Worm (Caenorhabditis elegans) whole organism, L4 larva: ENCODE data around the gene D2024.1.

Source experiments
- F10B5.3 ChIP-seq: sonication (generic microtip); optimal IDR thresholded peaks from 2 replicates; lab custom pipeline; 2016; ENCODE audit warnings: mild to moderate bottlenecking, missing genetic modification characterization, missing compliant biosample characterization
- F37D6.2 ChIP-seq: sonication (generic microtip); optimal IDR thresholded peaks from 2 replicates; lab custom pipeline; 2016; ENCODE audit warnings: mild to moderate bottlenecking, missing genetic modification characterization, missing compliant biosample characterization
- F44E2.7 ChIP-seq: fragments of 200-800 bp; sonication (Bioruptor generic); IDR thresholded peaks from 2 replicates; pipeline ENCODE4 v2.1.2; 2022; ENCODE audit warnings: missing genetic modification characterization, missing compliant biosample characterization
- F49E8.2 ChIP-seq: sonication (generic microtip); optimal IDR thresholded peaks from 2 replicates; lab custom pipeline; 2016; ENCODE audit warnings: missing compliant biosample characterization, mild to moderate bottlenecking, missing genetic modification characterization, borderline replicate concordance
- Y48G9A.11 ChIP-seq: fragments of 200-800 bp; sonication (Bioruptor generic); IDR thresholded peaks from 2 replicates; pipeline ENCODE4 v1.3.6; 2022; ENCODE audit warnings: missing genetic modification reagents, missing genetic modification characterization, missing compliant biosample characterization
- Y5F2A.4 ChIP-seq: fragments of 200-800 bp; sonication (Bioruptor generic); optimal IDR thresholded peaks from 2 replicates; lab custom pipeline; 2018; ENCODE audit warnings: mild to moderate bottlenecking, missing genetic modification characterization, missing compliant biosample characterization
- Y75B8A.6 ChIP-seq: fragments of 200-800 bp; sonication (Bioruptor generic); IDR thresholded peaks from 2 replicates; pipeline ENCODE4 v1.3.6; 2022; ENCODE audit warnings: missing genetic modification reagents, missing genetic modification characterization, missing compliant biosample characterization
- ZK337.2 ChIP-seq: fragments of 200-800 bp; sonication (Bioruptor generic); IDR thresholded peaks from 2 replicates; pipeline ENCODE4 v1.3.6; 2022; ENCODE audit warnings: missing genetic modification reagents, missing genetic modification characterization, missing compliant biosample characterization
- aha-1 ChIP-seq: fragments of 150-350 bp; peaks from one replicate; lab custom pipeline; 2014; ENCODE audit warnings: missing biosample characterization, missing genetic modification characterization
- aly-2 ChIP-seq: sonication (generic microtip); optimal IDR thresholded peaks from 2 replicates; lab custom pipeline; 2018; ENCODE audit warnings: missing biosample characterization, missing genetic modification characterization
- arid-1 ChIP-seq: fragments of 200-800 bp; sonication (Bioruptor generic); conservative IDR thresholded peaks from 2 replicates; pipeline ENCODE4 v1.3.6; 2022; ENCODE audit warnings: missing genetic modification reagents, missing genetic modification characterization, missing compliant biosample characterization
- ceh-20 ChIP-seq: fragments of 200-800 bp; sonication (Bioruptor generic); IDR thresholded peaks from 2 replicates; pipeline ENCODE4 v1.3.6; 2022; ENCODE audit warnings: missing genetic modification reagents, missing genetic modification characterization, missing compliant biosample characterization
- ceh-62 ChIP-seq: sonication (generic microtip); optimal IDR thresholded peaks from 2 replicates; lab custom pipeline; 2017; ENCODE audit warnings: missing biosample characterization, missing genetic modification characterization
- ctbp-1 ChIP-seq: fragments of 200-800 bp; sonication (Bioruptor generic); IDR thresholded peaks from 2 replicates; pipeline ENCODE4 v1.3.6; 2022; ENCODE audit warnings: missing genetic modification reagents, missing genetic modification characterization, missing compliant biosample characterization
- daf-19 ChIP-seq: fragments of 200-800 bp; sonication (Bioruptor generic); conservative IDR thresholded peaks from 2 replicates; pipeline ENCODE4 v1.3.6; 2022; ENCODE audit warnings: missing genetic modification characterization, missing compliant biosample characterization
- dmd-6 ChIP-seq: fragments of 200-800 bp; sonication (Bioruptor generic); IDR thresholded peaks from 2 replicates; pipeline ENCODE4 v1.3.6; 2022; ENCODE audit warnings: missing genetic modification reagents, missing genetic modification characterization, missing compliant biosample characterization
- dmd-8 ChIP-seq: fragments of 200-800 bp; sonication (Bioruptor generic); IDR thresholded peaks from 2 replicates; pipeline ENCODE4 v1.3.6; 2022; ENCODE audit warnings: missing genetic modification characterization, missing compliant biosample characterization
- dve-1 ChIP-seq: sonication (generic microtip); optimal IDR thresholded peaks from 2 replicates; lab custom pipeline; 2017; ENCODE audit warnings: antibody characterized with exemption, mild to moderate bottlenecking, missing genetic modification characterization, missing compliant biosample characterization; ENCODE audit not compliant: insufficient read depth
- egl-27 ChIP-seq: sonication (generic microtip); optimal IDR thresholded peaks from 3 replicates; lab custom pipeline; 2017; ENCODE audit warnings: missing biosample characterization, missing genetic modification reagents, missing genetic modification characterization
- egl-43 ChIP-seq: fragments of 200-800 bp; sonication (Bioruptor generic); IDR thresholded peaks from 2 replicates; pipeline ENCODE4 v1.3.6; 2022; ENCODE audit warnings: missing genetic modification reagents, missing genetic modification characterization, missing compliant biosample characterization
- fkh-10 ChIP-seq: fragments of 150-350 bp; optimal IDR thresholded peaks from 2 replicates; lab custom pipeline; 2014; ENCODE audit warnings: missing biosample characterization, missing genetic modification reagents, missing genetic modification characterization
- hif-1 ChIP-seq, 2 experiments: sonication (generic microtip); optimal IDR thresholded peaks; 2 replicates each; lab custom pipeline; 2016 to 2017; ENCODE audit warnings: missing compliant biosample characterization in 2 of 2, missing genetic modification characterization in 2 of 2, missing genetic modification reagents in 2 of 2, missing genotype in 2 of 2, mild to moderate bottlenecking in 1 of 2
- hlh-11 ChIP-seq: fragments of 200-800 bp; sonication (Bioruptor generic); optimal IDR thresholded peaks from 2 replicates; lab custom pipeline; 2018; ENCODE audit warnings: mild to moderate bottlenecking, missing genetic modification characterization, missing compliant biosample characterization
- jun-1 ChIP-seq: fragments of 150-350 bp; optimal IDR thresholded peaks from 2 replicates; lab custom pipeline; 2014; ENCODE audit warnings: missing biosample characterization, missing genetic modification reagents, missing genetic modification characterization
- lim-7 ChIP-seq: fragments of 200-800 bp; sonication (Bioruptor generic); IDR thresholded peaks from 2 replicates; pipeline ENCODE4 v1.3.6; 2022; ENCODE audit warnings: missing genetic modification characterization, missing compliant biosample characterization
- lin-1 ChIP-seq: fragments of 200-800 bp; sonication (Bioruptor generic); IDR thresholded peaks from 2 replicates; pipeline ENCODE4 v1.3.6; 2022; ENCODE audit warnings: missing genetic modification reagents, missing genetic modification characterization, missing compliant biosample characterization
- lin-15B ChIP-seq: fragments of 150-350 bp; sonication (generic microtip); optimal IDR thresholded peaks from 3 replicates; lab custom pipeline; 2014; ENCODE audit warnings: missing biosample characterization, missing genetic modification characterization
- lin-38 ChIP-seq: fragments of 200-800 bp; sonication (Bioruptor generic); IDR thresholded peaks from 2 replicates; pipeline ENCODE4 v1.3.6; 2022; ENCODE audit warnings: missing genetic modification reagents, missing genetic modification characterization, missing compliant biosample characterization
- lin-39 ChIP-seq: fragments of 150-350 bp; optimal IDR thresholded peaks from 2 replicates; lab custom pipeline; 2014; ENCODE audit warnings: missing biosample characterization, missing genetic modification reagents, missing genetic modification characterization
- lsy-2 ChIP-seq, 2 experiments: fragments of 150-350 bp in 1 of 2; sonication (generic microtip) in 1 of 2; optimal IDR thresholded peaks; 2 replicates each; lab custom pipeline; 2014 to 2017; ENCODE audit warnings: missing biosample characterization in 2 of 2, missing genetic modification characterization in 2 of 2
- mdl-1 ChIP-seq, 2 experiments: fragments of 150-350 bp in 1 of 2; sonication (generic microtip) in 1 of 2; optimal IDR thresholded peaks; 2 replicates each; lab custom pipeline; 2014 to 2017; ENCODE audit warnings: missing biosample characterization in 2 of 2, missing genetic modification characterization in 2 of 2
- mxl-3 ChIP-seq: fragments of 200-800 bp; sonication (Bioruptor generic); optimal IDR thresholded peaks from 2 replicates; lab custom pipeline; 2018; ENCODE audit warnings: mild to moderate bottlenecking, missing genetic modification characterization, missing compliant biosample characterization
- nhr-102 ChIP-seq: sonication (generic microtip); optimal IDR thresholded peaks from 2 replicates; lab custom pipeline; 2016; ENCODE audit warnings: mild to moderate bottlenecking, missing genetic modification characterization, moderate library complexity, missing compliant biosample characterization
- nhr-237 ChIP-seq: sonication (generic microtip); optimal IDR thresholded peaks from 2 replicates; lab custom pipeline; 2017; ENCODE audit warnings: missing biosample characterization, missing genetic modification characterization
- nhr-25 ChIP-seq: sonication (generic microtip); optimal IDR thresholded peaks from 2 replicates; lab custom pipeline; 2017; ENCODE audit warnings: missing genetic modification characterization, mild to moderate bottlenecking, missing compliant biosample characterization, antibody characterized with exemption, moderate library complexity, borderline replicate concordance; ENCODE audit not compliant: insufficient read depth
- nhr-42 ChIP-seq: fragments of 200-800 bp; sonication (Bioruptor generic); IDR thresholded peaks from 2 replicates; pipeline ENCODE4 v1.3.6; 2022; ENCODE audit warnings: missing genetic modification characterization, missing compliant biosample characterization
- nhr-6 ChIP-seq: fragments of 150-350 bp; optimal IDR thresholded peaks from 2 replicates; lab custom pipeline; 2014; ENCODE audit warnings: missing biosample characterization, missing genetic modification characterization
- php-3 ChIP-seq: fragments of 200-800 bp; sonication (Bioruptor generic); IDR thresholded peaks from 2 replicates; pipeline ENCODE4 v1.3.6; 2022; ENCODE audit warnings: missing genetic modification reagents, missing genetic modification characterization, missing compliant biosample characterization
- pqm-1 ChIP-seq: sonication (generic microtip); optimal IDR thresholded peaks from 2 replicates; lab custom pipeline; 2017; ENCODE audit warnings: missing biosample characterization, missing genetic modification characterization
- rbr-2 ChIP-seq: sonication (generic microtip); optimal IDR thresholded peaks from 2 replicates; lab custom pipeline; 2016; ENCODE audit warnings: missing genotype, missing genetic modification characterization, missing compliant biosample characterization
- set-16 ChIP-seq: fragments of 200-800 bp; sonication (Bioruptor generic); IDR thresholded peaks from 2 replicates; pipeline ENCODE4 v1.3.6; 2022; ENCODE audit warnings: missing genetic modification reagents, missing genetic modification characterization, missing compliant biosample characterization
- skn-1 ChIP-seq: fragments of 150-350 bp; optimal IDR thresholded peaks from 2 replicates; lab custom pipeline; 2014; ENCODE audit warnings: missing biosample characterization, missing genetic modification characterization
- spr-3 ChIP-seq: fragments of 200-800 bp; sonication (Bioruptor generic); optimal IDR thresholded peaks from 2 replicates; lab custom pipeline; 2018; ENCODE audit warnings: mild to moderate bottlenecking, missing genetic modification characterization, missing compliant biosample characterization
- tag-97 ChIP-seq: fragments of 200-800 bp; sonication (Bioruptor generic); IDR thresholded peaks from 2 replicates; pipeline ENCODE4 v1.3.6; 2022; ENCODE audit warnings: missing genetic modification characterization, missing compliant biosample characterization
- tra-1 ChIP-seq: fragments of 200-800 bp; sonication (Bioruptor generic); IDR thresholded peaks from 2 replicates; pipeline ENCODE4 v1.3.6; 2022; ENCODE audit warnings: missing genetic modification reagents, missing genetic modification characterization, missing compliant biosample characterization
- unc-39 ChIP-seq: sonication (generic microtip); optimal IDR thresholded peaks from 2 replicates; lab custom pipeline; 2017; ENCODE audit warnings: missing biosample characterization, missing genetic modification characterization
- unc-62 ChIP-seq, 3 experiments: fragments of 150-350 bp in 1 of 3; sonication (generic microtip); optimal IDR thresholded peaks in 2 of 3; peaks in 1 of 3; 1 replicate in 1 of 3; 2 replicates in 2 of 3; lab custom pipeline; 2014 to 2017; ENCODE audit warnings: missing biosample characterization in 3 of 3, missing genetic modification characterization in 3 of 3, missing genetic modification reagents in 3 of 3, missing genotype in 1 of 3
- vab-7 ChIP-seq: fragments of 200-800 bp; sonication (Bioruptor generic); IDR thresholded peaks from 2 replicates; pipeline ENCODE4 v1.3.6; 2022; ENCODE audit warnings: missing genetic modification reagents, missing genetic modification characterization, missing compliant biosample characterization
- zag-1 ChIP-seq: fragments of 150-350 bp; optimal IDR thresholded peaks from 2 replicates; lab custom pipeline; 2014; ENCODE audit warnings: missing biosample characterization, missing genetic modification characterization
- zfp-3 ChIP-seq: fragments of 200-800 bp; sonication (Bioruptor generic); conservative IDR thresholded peaks from 2 replicates; pipeline ENCODE4 v1.3.6; 2022; ENCODE audit warnings: missing genetic modification reagents, missing genetic modification characterization, missing compliant biosample characterization

D2024.1 gene

ce11 chrIV:7237668-7238214 is 9.6 kb upstream of the D2024.1 start, which contains the start of gene elo-3 (continued):
- TF ChIP-seq vab-7 (GFP tag; lab: Robert Waterston, UW) (no peak), set-16 (GFP tag; lab: Robert Waterston, UW) (no peak), egl-43 (no peak), mdl-1 (tag; optimal IDR thresholded peaks at IDR 0.05; lab: Kevin White, UChicago) (no peak), nhr-237 (tag; lab: Kevin White, UChicago) (no peak), Y48G9A.11 (GFP tag; lab: Robert Waterston, UW) (no peak), tag-97 (GFP tag; lab: Robert Waterston, UW) (no peak), dmd-8 (no peak), unc-62 (GFP tag; optimal IDR thresholded peaks at IDR 0.05 in 1 of 2; lab: Kevin White, UChicago) (peak in 1 of 2 experiments; percentile 68), unc-62 (tag; optimal IDR thresholded peaks at IDR 0.05; lab: Kevin White, UChicago) (no peak), nhr-25 (tag; lab: Kevin White, UChicago) (no peak), dmd-6 (GFP tag; lab: Robert Waterston, UW) (peak; percentile 92), Y5F2A.4 (GFP tag; lab: Kevin White, UChicago) (no peak), skn-1 (no peak), ceh-20 (GFP tag; lab: Robert Waterston, UW) (no peak), zfp-3 (no peak), hif-1 (tag; optimal IDR thresholded peaks at IDR 0.05; lab: Kevin White, UChicago) (no peak), nhr-6 (tag; lab: Kevin White, UChicago) (no peak), ceh-62 (tag; lab: Kevin White, UChicago) (no peak), ZK337.2 (no peak), lim-7 (no peak), pqm-1 (tag; lab: Kevin White, UChicago) (peak; percentile 75), nhr-42 (no peak), aly-2 (no peak), fkh-10 (no peak), mxl-3 (GFP tag; lab: Kevin White, UChicago) (no peak), ctbp-1 (GFP tag; lab: Robert Waterston, UW) (no peak), lin-15B (tag; lab: Kevin White, UChicago) (no peak), unc-39 (tag; lab: Kevin White, UChicago) (no peak), php-3 (peak; percentile 47; the same call in 1 of the 2 replicates), aha-1 (tag; lab: Kevin White, UChicago) (peak; percentile 26), nhr-102 (peak; percentile 41), tra-1 (GFP tag; lab: Robert Waterston, UW) (peak; percentile 77; the same call in 1 of the 2 replicates)

DNA sequence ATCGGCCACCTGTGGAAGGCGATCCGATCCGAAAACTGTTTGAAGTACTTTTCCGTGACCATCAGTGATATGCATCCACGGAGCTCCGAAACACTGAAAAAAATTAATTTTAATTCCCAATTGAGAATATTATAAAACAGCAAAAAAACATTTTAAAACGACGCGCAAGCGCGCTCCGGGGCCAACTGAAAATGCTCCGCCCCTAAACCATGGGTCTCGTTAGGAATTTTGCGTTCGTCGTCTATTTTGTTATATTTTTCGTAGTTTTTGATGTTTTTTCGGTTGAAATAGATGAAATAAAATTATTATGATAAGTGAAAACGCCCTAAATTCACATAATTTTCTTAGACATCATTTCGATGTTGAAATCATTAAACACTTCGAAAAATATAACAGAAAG is 6.8 kb upstream of the D2024.1 start:
- TF ChIP-seq F37D6.2 (tag; lab: Kevin White, UChicago) (no peak), hlh-11 (peak; percentile 14), nhr-102 (no peak), lin-1 (0 out of 2 replicates have a peak, but pooled peaks have one; percentile 17), F10B5.3 (tag; lab: Kevin White, UChicago) (no peak), F44E2.7 (GFP tag; lab: Robert Waterston, UW) (no peak), unc-62 (GFP tag; optimal IDR thresholded peaks at IDR 0.05 in 1 of 2; lab: Kevin White, UChicago) (no peak), unc-62 (tag; optimal IDR thresholded peaks at IDR 0.05; lab: Kevin White, UChicago) (no peak), Y75B8A.6 (no peak), lin-39 (tag; lab: Kevin White, UChicago) (no peak), spr-3 (GFP tag; lab: Kevin White, UChicago) (no peak), jun-1 (peak; percentile 24), zag-1 (tag; lab: Kevin White, UChicago) (no peak), php-3 (no peak), daf-19 (GFP tag; lab: Robert Waterston, UW) (no peak), F49E8.2 (tag; lab: Kevin White, UChicago) (no peak), lin-38 (GFP tag; lab: Robert Waterston, UW) (peak; percentile 54), egl-27 (tag; lab: Kevin White, UChicago) (no peak), aly-2 (no peak), lim-7 (no peak), lsy-2 (tag; optimal IDR thresholded peaks at IDR 0.05; lab: Kevin White, UChicago) (no peak), rbr-2 (tag; lab: Kevin White, UChicago) (peak; percentile 23), dve-1 (tag; lab: Kevin White, UChicago) (no peak), arid-1 (GFP tag; lab: Robert Waterston, UW) (no peak), lin-15B (tag; lab: Kevin White, UChicago) (no peak)
